Worm (Caenorhabditis elegans) whole organism, L1 larva: ENCODE data around the gene aqp-6.

Experiments used
- C34B4.2 ChIP-seq: sonication (generic microtip); optimal IDR thresholded peaks from 2 replicates; lab custom pipeline; 2017; ENCODE audit warnings: mild to moderate bottlenecking, missing genetic modification characterization, missing compliant biosample characterization
- alr-1 ChIP-seq: fragments of 200-800 bp; sonication (Bioruptor generic); optimal IDR thresholded peaks from 2 replicates; lab custom pipeline; 2018; ENCODE audit warnings: borderline replicate concordance, mild to moderate bottlenecking, missing genetic modification characterization, missing compliant biosample characterization
- blmp-1 ChIP-seq: fragments of 150-350 bp; optimal IDR thresholded peaks from 2 replicates; lab custom pipeline; 2014; ENCODE audit warnings: missing biosample characterization, missing genetic modification characterization
- ceh-63 ChIP-seq: fragments of 200-800 bp; sonication (Bioruptor generic); optimal IDR thresholded peaks from 2 replicates; lab custom pipeline; 2018; ENCODE audit warnings: mild to moderate bottlenecking, missing genetic modification characterization, missing compliant biosample characterization
- ceh-88 ChIP-seq: fragments of 200-800 bp; sonication (Bioruptor generic); IDR thresholded peaks from 2 replicates; pipeline ENCODE4 v1.3.6; 2022; ENCODE audit warnings: missing genetic modification characterization, missing compliant biosample characterization
- ceh-90 ChIP-seq: sonication (generic microtip); optimal IDR thresholded peaks from 2 replicates; lab custom pipeline; 2016; ENCODE audit warnings: missing genetic modification characterization, missing compliant biosample characterization
- dpl-1 ChIP-seq, 3 experiments: fragments of 150-350 bp in 2 of 3; sonication (generic microtip) in 1 of 3; optimal IDR thresholded peaks; 2 replicates each; lab custom pipeline; 2014 to 2017; ENCODE audit warnings: missing biosample characterization in 3 of 3, missing genetic modification characterization in 3 of 3, missing genetic modification reagents in 3 of 3
- efl-1 ChIP-seq, 4 experiments: fragments of 150-350 bp; optimal IDR thresholded peaks in 3 of 4; peaks in 1 of 4; 1 replicate in 1 of 4; 2 replicates in 3 of 4; lab custom pipeline; 2014; ENCODE audit warnings: missing biosample characterization in 2 of 4, missing genetic modification characterization in 2 of 4, missing genetic modification reagents in 2 of 4
- efl-3 ChIP-seq: fragments of 200-800 bp; sonication (Bioruptor generic); optimal IDR thresholded peaks from 2 replicates; lab custom pipeline; 2018; ENCODE audit warnings: mild to moderate bottlenecking, missing genetic modification characterization, missing compliant biosample characterization
- hlh-17 ChIP-seq: fragments of 200-800 bp; sonication (Bioruptor generic); optimal IDR thresholded peaks from 2 replicates; lab custom pipeline; 2018; ENCODE audit warnings: missing genetic modification characterization, mild to moderate bottlenecking, missing compliant biosample characterization, moderate library complexity, borderline replicate concordance
- isw-1 ChIP-seq: fragments of 200-800 bp; sonication (Bioruptor generic); IDR thresholded peaks from 2 replicates; pipeline ENCODE4 v1.3.6; 2022; ENCODE audit warnings: missing genetic modification characterization, missing compliant biosample characterization
- lin-13 ChIP-seq: fragments of 150-350 bp; optimal IDR thresholded peaks from 2 replicates; lab custom pipeline; 2014; ENCODE audit warnings: missing biosample characterization, missing genetic modification reagents, missing genetic modification characterization
- lin-35 ChIP-seq, 2 experiments: fragments of 150-350 bp; optimal IDR thresholded peaks; 2 replicates each; lab custom pipeline; 2014; ENCODE audit warnings: missing biosample characterization in 2 of 2, missing genetic modification characterization in 2 of 2, missing genetic modification reagents in 2 of 2
- lin-39 ChIP-seq: fragments of 150-350 bp; optimal IDR thresholded peaks from 2 replicates; lab custom pipeline; 2014; ENCODE audit warnings: missing biosample characterization, missing genetic modification reagents, missing genetic modification characterization
- lir-3 ChIP-seq: sonication (generic microtip); optimal IDR thresholded peaks from 2 replicates; lab custom pipeline; 2016; ENCODE audit warnings: mild to moderate bottlenecking, missing genetic modification characterization, moderate library complexity, missing compliant biosample characterization; ENCODE audit not compliant: poor library complexity
- nhr-11 ChIP-seq: fragments of 150-350 bp; optimal IDR thresholded peaks from 2 replicates; lab custom pipeline; 2014; ENCODE audit warnings: missing biosample characterization, missing genetic modification characterization
- nhr-12 ChIP-seq: sonication (generic microtip); optimal IDR thresholded peaks from 2 replicates; lab custom pipeline; 2017; ENCODE audit warnings: missing biosample characterization, missing genetic modification characterization
- nhr-237 ChIP-seq: fragments of 150-350 bp; optimal IDR thresholded peaks from 2 replicates; lab custom pipeline; 2014; ENCODE audit warnings: missing biosample characterization, missing genetic modification characterization
- nhr-71 ChIP-seq: sonication (generic microtip); optimal IDR thresholded peaks from 2 replicates; lab custom pipeline; 2016; ENCODE audit warnings: mild to moderate bottlenecking, missing genetic modification characterization, moderate library complexity, missing compliant biosample characterization
- nhr-77 ChIP-seq: fragments of 150-350 bp; optimal IDR thresholded peaks from 2 replicates; lab custom pipeline; 2014; ENCODE audit warnings: missing biosample characterization, missing genetic modification characterization
- nhr-84 ChIP-seq: sonication (generic microtip); optimal IDR thresholded peaks from 2 replicates; lab custom pipeline; 2017; ENCODE audit warnings: missing biosample characterization, missing genetic modification characterization
- nhr-85 ChIP-seq: sonication (generic microtip); peaks from one replicate; lab custom pipeline; 2016; ENCODE audit warnings: missing genetic modification characterization, inconsistent platforms, missing compliant biosample characterization
- pqm-1 ChIP-seq: sonication (generic microtip); optimal IDR thresholded peaks from 3 replicates; lab custom pipeline; 2017; ENCODE audit warnings: missing biosample characterization, missing genetic modification characterization
- skn-1 ChIP-seq: fragments of 150-350 bp; optimal IDR thresholded peaks from 2 replicates; lab custom pipeline; 2014; ENCODE audit warnings: missing biosample characterization, missing genetic modification characterization
- snpc-4 ChIP-seq: fragments of 150-350 bp; optimal IDR thresholded peaks from 2 replicates; lab custom pipeline; 2014; ENCODE audit warnings: missing biosample characterization, missing genetic modification characterization
- snu-23 ChIP-seq: sonication (generic microtip); optimal IDR thresholded peaks from 2 replicates; lab custom pipeline; 2016; ENCODE audit warnings: missing genetic modification characterization, missing compliant biosample characterization
- sox-4 ChIP-seq: sonication (generic microtip); optimal IDR thresholded peaks from 2 replicates; lab custom pipeline; 2016; ENCODE audit warnings: missing genetic modification characterization, missing compliant biosample characterization
- swsn-7 ChIP-seq: sonication (generic microtip); optimal IDR thresholded peaks from 2 replicates; lab custom pipeline; 2016; ENCODE audit warnings: missing genetic modification characterization, missing compliant biosample characterization
- tlp-1 ChIP-seq: fragments of 150-350 bp; optimal IDR thresholded peaks from 2 replicates; lab custom pipeline; 2014; ENCODE audit warnings: missing biosample characterization, missing genetic modification characterization
- unc-62 ChIP-seq: fragments of 150-350 bp; optimal IDR thresholded peaks from 2 replicates; lab custom pipeline; 2014; ENCODE audit warnings: missing biosample characterization, missing genetic modification reagents, missing genetic modification characterization
- unc-86 ChIP-seq: sonication (generic microtip); optimal IDR thresholded peaks from 2 replicates; lab custom pipeline; 2016; ENCODE audit warnings: missing genetic modification characterization, missing compliant biosample characterization
- zip-4 ChIP-seq: fragments of 200-800 bp; sonication (Bioruptor generic); optimal IDR thresholded peaks from 2 replicates; lab custom pipeline; 2018; ENCODE audit warnings: mild to moderate bottlenecking, missing genetic modification characterization, moderate library complexity, missing compliant biosample characterization
- ztf-4 ChIP-seq: fragments of 150-350 bp; optimal IDR thresholded peaks from 2 replicates; lab custom pipeline; 2014; ENCODE audit warnings: missing biosample characterization, missing genetic modification characterization

aqp-6 gene

ce11 chrV:10648146-10648545, at the start of gene aqp-6:
Gene aqp-6 (plus strand): TSS chrV:10648446.
- TF ChIP-seq nhr-84 (tag; lab: Kevin White, UChicago) (no peak), nhr-77 (no peak), unc-86 (tag; lab: Kevin White, UChicago) (no peak), hlh-17 (GFP tag; lab: Kevin White, UChicago) (no peak), nhr-71 (tag; lab: Kevin White, UChicago) (no peak)
- TF ChIP-seq, all 84 proteins: peak for 0

- no peak for TF ChIP-seq swsn-7 (tag; lab: Kevin White, UChicago)
- TF ChIP-seq efl-1 (optimal IDR thresholded peaks at IDR 0.05; lab: Kevin White, UChicago): peak in 1 of 2 experiments; percentile 1
- no peak for TF ChIP-seq efl-1 (GFP tag; optimal IDR thresholded peaks at IDR 0.05 in 1 of 2; lab: Kevin White, UChicago)
- no peak for TF ChIP-seq lin-39 (tag; lab: Kevin White, UChicago)
- no peak for TF ChIP-seq efl-3 (GFP tag; lab: Kevin White, UChicago)
- TF ChIP-seq dpl-1 (GFP tag; optimal IDR thresholded peaks at IDR 0.05; lab: Kevin White, UChicago): peak in 1 of 3 experiments; percentile 30
- no peak for TF ChIP-seq nhr-71 (tag; lab: Kevin White, UChicago)
- no peak for TF ChIP-seq ceh-88 (GFP tag; lab: Robert Waterston, UW)
- peak in 1 of 2 experiments; percentile 26 for TF ChIP-seq lin-35 (GFP tag; optimal IDR thresholded peaks at IDR 0.05; lab: Kevin White, UChicago)
- peak; percentile 12 for TF ChIP-seq blmp-1 (tag; lab: Kevin White, UChicago)
These were observed 49.5 kb upstream of the aqp-6 start, which contains the start of gene scpl-4 for ce11 chrV:10598670-10599154. Gene scpl-4 (plus strand): TSS chrV:10599104.

ce11 chrV:10602051-10602937, 46.0 kb upstream of the aqp-6 start, which contains the start of gene H27A22.1:
Gene H27A22.1 (plus strand): TSS chrV:10602555.
- TF ChIP-seq nhr-11 (no peak), snpc-4 (tag; lab: Kevin White, UChicago) (no peak), nhr-85 (tag; lab: Kevin White, UChicago) (peak; percentile 62), snu-23 (GFP tag; lab: Kevin White, UChicago) (no peak), nhr-12 (tag; lab: Kevin White, UChicago) (no peak), tlp-1 (no peak), zip-4 (GFP tag; lab: Kevin White, UChicago) (no peak), blmp-1 (tag; lab: Kevin White, UChicago) (peak; percentile 98)

- TF ChIP-seq ceh-63 (GFP tag; lab: Kevin White, UChicago): no peak
- TF ChIP-seq, all 84 proteins: peak for 0
These were observed 32.8 kb upstream of the aqp-6 start, which contains the start of gene H09F14.1 for ce11 chrV:10615496-10615895. Gene H09F14.1 (minus strand): TSS chrV:10615596.

ce11 chrV:10630497-10630896, 17.7 kb upstream of the aqp-6 start:
- TF ChIP-seq ceh-90 (tag; lab: Kevin White, UChicago): no peak
- no peak for TF ChIP-seq skn-1 (tag; lab: Kevin White, UChicago)
- TF ChIP-seq lir-3 (tag; lab: Kevin White, UChicago): no peak
- no peak for TF ChIP-seq lin-13 (GFP tag; lab: Kevin White, UChicago)
- TF ChIP-seq snpc-4 (tag; lab: Kevin White, UChicago): no peak
- TF ChIP-seq, all 84 proteins: peak for 0

ce11 chrV:10632758-10633157, 15.5 kb upstream of the aqp-6 start, which contains the start of gene mab-23:
Gene mab-23 (plus strand): TSS chrV:10633058.
- TF ChIP-seq nhr-12 (tag; lab: Kevin White, UChicago): no peak
- no peak for TF ChIP-seq lin-13 (GFP tag; lab: Kevin White, UChicago)
- no peak for TF ChIP-seq ceh-88 (GFP tag; lab: Robert Waterston, UW)
- TF ChIP-seq hlh-17 (GFP tag; lab: Kevin White, UChicago): no peak
- no peak for TF ChIP-seq nhr-237 (tag; lab: Kevin White, UChicago)
- TF ChIP-seq ztf-4 (tag; lab: Kevin White, UChicago): no peak
- no peak for TF ChIP-seq lir-3 (tag; lab: Kevin White, UChicago)
- no peak for TF ChIP-seq pqm-1
- TF ChIP-seq isw-1 (GFP tag; lab: Robert Waterston, UW): no peak
- no peak for TF ChIP-seq lin-35 (GFP tag; optimal IDR thresholded peaks at IDR 0.05; lab: Kevin White, UChicago)
- TF ChIP-seq sox-4 (tag; lab: Kevin White, UChicago): no peak
- TF ChIP-seq skn-1 (tag; lab: Kevin White, UChicago): no peak
- no peak for TF ChIP-seq snu-23 (GFP tag; lab: Kevin White, UChicago)
- no peak for TF ChIP-seq alr-1
- TF ChIP-seq unc-62 (GFP tag; lab: Kevin White, UChicago): no peak
- TF ChIP-seq C34B4.2 (tag; lab: Kevin White, UChicago): no peak
